Fruit fly (Drosophila melanogaster): Measurements from ENCODE around the gene CG7255.

DNA sequence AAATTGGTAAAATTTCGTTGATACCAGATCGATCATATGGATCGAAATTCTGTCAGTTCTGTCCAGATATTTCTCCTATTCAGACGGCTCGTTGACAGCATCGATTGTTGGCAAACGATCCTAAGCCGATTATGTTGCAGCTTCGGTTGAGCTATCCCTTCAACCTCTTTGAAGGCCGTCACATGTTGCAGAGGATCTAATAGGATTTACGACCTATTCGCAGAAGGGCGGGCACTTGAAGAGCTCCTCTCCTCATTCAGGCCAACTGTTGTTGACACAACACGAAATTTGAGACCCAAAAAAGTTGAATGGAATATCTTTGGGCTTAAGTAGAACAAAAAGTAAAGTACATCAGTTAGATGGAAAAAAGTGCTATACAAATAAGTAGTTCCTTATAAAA is 18.1 kb downstream of the CG7255 start:
- TF ChIP-seq Pif1A (GFP tag; optimal IDR thresholded peaks at IDR 0.05) (no peak), CG17806 (tag; optimal IDR thresholded peaks at IDR 0.05) (no peak), CG32121 (GFP tag; IDR thresholded peaks at IDR 0.05) (no peak)
